Worm (Caenorhabditis elegans) whole organism, early embryonic: ENCODE data around the gene F41D9.2.

Experiments
- B0310.2 ChIP-seq: sonication (generic microtip); optimal IDR thresholded peaks from 2 replicates; lab custom pipeline; 2016; ENCODE audit warnings: mild to moderate bottlenecking, missing genetic modification characterization, missing compliant biosample characterization
- aly-1 ChIP-seq: sonication (generic microtip); optimal IDR thresholded peaks from 2 replicates; lab custom pipeline; 2016; ENCODE audit warnings: missing genetic modification characterization, missing compliant biosample characterization
- ama-1 ChIP-seq: fragments of 150-350 bp; optimal IDR thresholded peaks from 2 replicates; lab custom pipeline; 2014
- ceh-13 ChIP-seq: fragments of 200-800 bp; sonication (Bioruptor generic); optimal IDR thresholded peaks from 2 replicates; lab custom pipeline; 2018; ENCODE audit warnings: mild to moderate bottlenecking, missing genetic modification characterization, missing compliant biosample characterization
- ceh-36 ChIP-seq: sonication (generic microtip); optimal IDR thresholded peaks from 2 replicates; lab custom pipeline; 2016; ENCODE audit warnings: missing genetic modification characterization, inconsistent platforms, missing compliant biosample characterization
- ets-7 ChIP-seq: sonication (generic microtip); optimal IDR thresholded peaks from 2 replicates; lab custom pipeline; 2016; ENCODE audit warnings: missing genotype, missing genetic modification characterization, missing compliant biosample characterization
- flt-1 ChIP-seq: fragments of 200-800 bp; sonication (Bioruptor generic); IDR thresholded peaks from 2 replicates; pipeline ENCODE4 v1.3.6; 2022; ENCODE audit warnings: missing genetic modification characterization, missing compliant biosample characterization
- hmbx-1 ChIP-seq: sonication (generic microtip); optimal IDR thresholded peaks from 2 replicates; lab custom pipeline; 2016; ENCODE audit warnings: mild to moderate bottlenecking, missing genetic modification characterization, missing compliant biosample characterization
- hmg-4 ChIP-seq: fragments of 200-800 bp; sonication (Bioruptor generic); optimal IDR thresholded peaks from 2 replicates; lab custom pipeline; 2018; ENCODE audit warnings: mild to moderate bottlenecking, missing genetic modification characterization, missing compliant biosample characterization
- hnd-1 ChIP-seq: sonication (generic microtip); optimal IDR thresholded peaks from 2 replicates; lab custom pipeline; 2016; ENCODE audit warnings: missing genetic modification characterization, missing compliant biosample characterization
- pes-1 ChIP-seq: fragments of 200-800 bp; sonication (Bioruptor generic); IDR thresholded peaks from 2 replicates; pipeline ENCODE4 v1.3.6; 2022; ENCODE audit warnings: missing genetic modification reagents, missing genetic modification characterization, missing compliant biosample characterization
- sea-1 ChIP-seq: fragments of 200-800 bp; sonication (Bioruptor generic); conservative IDR thresholded peaks from 2 replicates; pipeline ENCODE4 v1.3.6; 2022; ENCODE audit warnings: missing genetic modification characterization, missing compliant biosample characterization

DNA sequence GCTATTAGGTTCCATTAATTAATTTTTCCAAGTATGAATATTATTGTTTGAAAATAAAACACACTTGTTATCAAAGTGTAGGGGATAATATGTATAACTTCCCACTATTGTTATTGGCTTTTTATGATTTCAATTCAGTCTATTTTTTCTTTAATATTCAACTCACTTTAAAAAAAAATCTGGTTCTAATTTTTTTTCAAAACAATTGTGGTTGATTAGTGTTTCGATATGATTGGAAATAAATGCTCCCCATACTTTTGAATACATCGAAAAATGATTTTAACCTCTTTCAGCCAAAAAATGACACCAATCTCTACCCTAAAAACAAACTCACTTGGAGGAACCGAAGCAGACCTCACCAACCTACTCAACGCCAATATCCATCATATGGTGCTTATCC lies 44.4 kb downstream of the F41D9.2 start, which contains the start of gene F55E10.2:
- TF ChIP-seq pes-1 (GFP tag; lab: Robert Waterston, UW) = no peak
- TF ChIP-seq aly-1 = no peak
- no peak for TF ChIP-seq ama-1 (lab: Kevin White, UChicago)
- TF ChIP-seq hnd-1 = no peak
- no peak for TF ChIP-seq flt-1
- TF ChIP-seq ceh-36 (tag; lab: Kevin White, UChicago) = no peak
- TF ChIP-seq B0310.2 (tag; lab: Kevin White, UChicago) = no peak
- no peak for TF ChIP-seq hmbx-1 (tag; lab: Kevin White, UChicago)
- TF ChIP-seq ceh-13 (GFP tag; lab: Kevin White, UChicago) = no peak
- no peak for TF ChIP-seq sea-1 (GFP tag; lab: Robert Waterston, UW)
- no peak for TF ChIP-seq hmg-4
- no peak for TF ChIP-seq ets-7
